Fruit fly (Drosophila melanogaster): ENCODE data around the gene Sgs1.

Sgs1 gene

dm6 chr2L:4953086-4953570 is 15.9 kb downstream of the Sgs1 start, which contains the start of gene Jon25Bii:
TSS of gene Jon25Bii (minus strand) at chr2L:4953136.
- TF ChIP-seq OdsH (GFP tag; optimal IDR thresholded peaks at IDR 0.05): no peak
- no peak for TF ChIP-seq cyc (GFP tag; optimal IDR thresholded peaks at IDR 0.05)
- TF ChIP-seq CG11902 (GFP tag; optimal IDR thresholded peaks at IDR 0.05): no peak
- TF ChIP-seq CG11762 (GFP tag; optimal IDR thresholded peaks at IDR 0.05; ENCODE audit: insufficient read depth): no peak
- TF ChIP-seq CG4318 (GFP tag; optimal IDR thresholded peaks at IDR 0.05): no peak
- no peak for TF ChIP-seq CG8319 (GFP tag; optimal IDR thresholded peaks at IDR 0.05)
- no peak for TF ChIP-seq eg (GFP tag; IDR thresholded peaks at IDR 0.05)
- TF ChIP-seq Met (GFP tag; optimal IDR thresholded peaks at IDR 0.05): no peak
- TF ChIP-seq spab (GFP tag; optimal IDR thresholded peaks at IDR 0.05): no peak
- TF ChIP-seq Ets21C (GFP tag; optimal IDR thresholded peaks at IDR 0.05): no peak
- no peak for TF ChIP-seq CG16779 (tag; optimal IDR thresholded peaks at IDR 0.05)

dm6 chr2L:4955094-4955823 is 18.1 kb downstream of the Sgs1 start, which contains the start of the genes Jon25Bi and Marcal1:
TSS of gene Jon25Bi (minus strand) at chr2L:4955144.
TSS of gene Marcal1 (plus strand) at chr2L:4955509.
- TF ChIP-seq CG11902 (GFP tag; optimal IDR thresholded peaks at IDR 0.05) (no peak), CG16779 (tag; optimal IDR thresholded peaks at IDR 0.05) (no peak), CG10669 (GFP tag; optimal IDR thresholded peaks at IDR 0.05) (no peak), OdsH (GFP tag; optimal IDR thresholded peaks at IDR 0.05) (no peak), dac (GFP tag; optimal IDR thresholded peaks at IDR 0.05) (no peak), cyc (GFP tag; optimal IDR thresholded peaks at IDR 0.05) (no peak), Met (GFP tag; optimal IDR thresholded peaks at IDR 0.05) (no peak)

- TF ChIP-seq CG8632 (GFP tag; optimal IDR thresholded peaks at IDR 0.05) (no peak), Ets96B (tag; optimal IDR thresholded peaks at IDR 0.05) (no peak), Eip78C (GFP tag) (no peak), Eip75B (GFP tag; optimal IDR thresholded peaks at IDR 0.05) (no peak), CG34406 (GFP tag; optimal IDR thresholded peaks at IDR 0.05) (no peak), CG11902 (GFP tag; optimal IDR thresholded peaks at IDR 0.05) (no peak), dac (GFP tag; optimal IDR thresholded peaks at IDR 0.05) (no peak), esn (GFP tag; optimal IDR thresholded peaks at IDR 0.05) (no peak), CG3919 (GFP tag; optimal IDR thresholded peaks at IDR 0.05) (no peak), eg (GFP tag; IDR thresholded peaks at IDR 0.05) (no peak), fd59A (GFP tag; optimal IDR thresholded peaks at IDR 0.05) (no peak)
Measured at dm6 chr2L:4958111-4958510, 20.9 kb downstream of the Sgs1 start, which contains the start of gene CG34124. TSS of gene CG34124 (plus strand) at chr2L:4958411.

dm6 chr2L:4965420-4965819 is 28.2 kb downstream of the Sgs1 start, which contains the start of gene CG34125:
TSS of gene CG34125 (plus strand) at chr2L:4965673.
- TF ChIP-seq dsx (GFP tag; optimal IDR thresholded peaks at IDR 0.05; ENCODE audit: poor library complexity, severe bottlenecking) (no peak), fd59A (GFP tag; optimal IDR thresholded peaks at IDR 0.05) (no peak), eg (GFP tag; IDR thresholded peaks at IDR 0.05) (no peak), CG11294 (GFP tag; IDR thresholded peaks at IDR 0.05) (no peak), CG11762 (GFP tag; optimal IDR thresholded peaks at IDR 0.05; ENCODE audit: insufficient read depth) (no peak), pdm3 (GFP tag; optimal IDR thresholded peaks at IDR 0.05) (no peak), CG11902 (GFP tag; optimal IDR thresholded peaks at IDR 0.05) (no peak), CG16779 (tag; optimal IDR thresholded peaks at IDR 0.05) (no peak), CG15336 (GFP tag; IDR thresholded peaks at IDR 0.05) (0 out of 2 replicates have a peak, but pooled peaks have one; percentile 16), Gug (GFP tag; IDR thresholded peaks at IDR 0.05) (no peak), CG6276 (GFP tag; optimal IDR thresholded peaks at IDR 0.05) (no peak), CG8319 (GFP tag; optimal IDR thresholded peaks at IDR 0.05) (no peak), CG7368 (GFP tag; optimal IDR thresholded peaks at IDR 0.05) (no peak), Blimp-1 (GFP tag; optimal IDR thresholded peaks at IDR 0.05) (no peak), Eip78C (GFP tag) (no peak), Lpt (GFP tag; optimal IDR thresholded peaks at IDR 0.05) (no peak), vri (GFP tag; optimal IDR thresholded peaks at IDR 0.05) (no peak), CG31627 (GFP tag; optimal IDR thresholded peaks at IDR 0.05) (peak; percentile 39), cyc (GFP tag; optimal IDR thresholded peaks at IDR 0.05) (peak; percentile 40), CG1621 (tag; optimal IDR thresholded peaks at IDR 0.05) (no peak)
